Fruit fly (Drosophila melanogaster) S2 (cell line): ENCODE data around the gene CG31176.
"Not testable (repeated sequence)": the region's sequence is repeated elsewhere in the genome, so short reads cannot be mapped to it uniquely, and the experiment has no call there.

Source experiments
- CG8478 ChIP-seq: fragments of >200 bp; optimal IDR thresholded peaks from 2 replicates; lab custom pipeline; 2018
- CTCF ChIP-seq, 2 experiments: fragments of >200 bp; optimal IDR thresholded peaks; 2 replicates each; lab custom pipeline; 2018

Gene CG31176

DNA sequence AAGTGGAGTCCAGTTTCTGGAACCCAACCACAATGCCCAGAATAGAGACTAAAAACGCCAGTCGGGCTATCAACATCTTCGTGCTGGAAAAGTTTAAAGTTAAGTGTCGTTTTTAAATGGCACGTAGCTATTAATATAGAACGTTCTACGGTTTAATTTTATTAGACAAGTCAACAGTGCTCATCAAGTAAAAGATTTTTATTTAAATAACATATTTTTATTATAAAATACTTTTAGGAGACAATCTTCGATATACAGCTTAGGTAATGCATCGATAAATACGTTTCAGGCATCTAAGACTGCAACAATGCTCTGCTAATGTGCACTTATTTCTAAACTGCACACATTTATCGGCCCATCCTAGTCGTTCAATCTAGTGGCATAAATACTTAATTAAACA is 17.3 kb upstream of the CG31176 start, which contains the start of gene CG42869:
Gene CG42869, minus strand, starts transcription at position 101 of the 400 bp plus-strand sequence.
- TF ChIP-seq CTCF (optimal IDR thresholded peaks at IDR 0.05; lab: Kevin White, UChicago): no peak
- TF ChIP-seq CG8478 (lab: Kevin White, UChicago): no peak

- not testable (repeated sequence) for TF ChIP-seq CTCF (optimal IDR thresholded peaks at IDR 0.05; lab: Kevin White, UChicago); CG8478 (lab: Kevin White, UChicago)
Measured at dm6 chr3R:21736196-21736595, 16.7 kb upstream of the CG31176 start, which contains the start of gene Sfp93F. TSS of gene Sfp93F (minus strand) at chr3R:21736296.

- no peak for TF ChIP-seq CG8478 (lab: Kevin White, UChicago)
- no peak for TF ChIP-seq CTCF (optimal IDR thresholded peaks at IDR 0.05; lab: Kevin White, UChicago)
Measured at dm6 chr3R:21732901-21733300, 13.4 kb upstream of the CG31176 start.

dm6 chr3R:21731682-21732081 is 12.2 kb upstream of the CG31176 start:
- TF ChIP-seq CG8478 (lab: Kevin White, UChicago) (no peak), CTCF (optimal IDR thresholded peaks at IDR 0.05; lab: Kevin White, UChicago) (no peak)

- no peak for TF ChIP-seq CG8478 (lab: Kevin White, UChicago)
- no peak for TF ChIP-seq CTCF (optimal IDR thresholded peaks at IDR 0.05; lab: Kevin White, UChicago)
Measured at dm6 chr3R:21730955-21731354, 11.5 kb upstream of the CG31176 start.

DNA sequence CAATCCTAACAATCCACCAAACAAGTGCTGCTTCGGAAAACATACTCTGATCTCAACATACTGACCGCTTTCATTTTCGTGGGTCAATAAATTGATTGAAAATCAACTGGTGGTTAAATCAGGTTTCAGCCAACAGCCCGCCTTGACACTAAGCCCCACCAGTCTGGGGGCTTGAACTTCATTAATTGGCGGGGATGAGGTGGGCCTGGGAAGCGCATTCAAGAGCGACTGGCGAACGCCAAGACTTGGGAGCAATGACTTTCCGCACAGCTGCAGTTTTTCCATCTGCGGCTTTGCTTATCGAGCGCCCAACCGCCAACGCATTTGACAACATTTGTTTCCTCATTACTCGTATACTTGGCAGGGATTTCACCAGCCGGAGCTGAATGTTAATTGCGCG is 7.1 kb upstream of the CG31176 start:
- TF ChIP-seq CTCF (optimal IDR thresholded peaks at IDR 0.05; lab: Kevin White, UChicago): no peak
- TF ChIP-seq CG8478 (lab: Kevin White, UChicago): no peak

dm6 chr3R:21722457-21722856 is 3.0 kb upstream of the CG31176 start:
- no peak for TF ChIP-seq CTCF (optimal IDR thresholded peaks at IDR 0.05; lab: Kevin White, UChicago)

DNA sequence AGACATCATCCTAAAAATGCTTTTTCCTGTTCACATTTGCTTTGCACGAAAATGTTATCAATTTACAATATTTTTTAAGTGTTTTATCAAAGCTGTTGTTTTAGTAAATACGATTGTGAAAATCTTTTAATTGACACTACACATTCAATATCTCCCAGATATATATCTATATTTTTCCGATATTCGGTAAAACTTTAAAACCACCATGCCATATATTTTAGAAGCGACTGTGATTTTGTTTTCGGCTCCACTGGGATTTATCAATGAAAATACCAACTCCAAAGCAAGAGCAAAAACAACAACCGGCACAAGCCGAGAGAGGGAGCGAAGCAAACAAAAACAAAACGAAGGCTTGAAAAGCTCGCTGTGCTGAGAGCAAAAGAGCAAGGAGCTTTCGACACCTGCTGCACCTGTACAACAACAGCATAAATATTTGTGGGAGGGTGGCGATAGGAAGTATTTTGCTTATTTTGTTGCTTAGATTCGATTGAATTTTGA is 523 bp upstream of the CG31176 start:
- no peak for TF ChIP-seq CTCF (optimal IDR thresholded peaks at IDR 0.05; lab: Kevin White, UChicago)
- no peak for TF ChIP-seq CG8478 (lab: Kevin White, UChicago)

DNA sequence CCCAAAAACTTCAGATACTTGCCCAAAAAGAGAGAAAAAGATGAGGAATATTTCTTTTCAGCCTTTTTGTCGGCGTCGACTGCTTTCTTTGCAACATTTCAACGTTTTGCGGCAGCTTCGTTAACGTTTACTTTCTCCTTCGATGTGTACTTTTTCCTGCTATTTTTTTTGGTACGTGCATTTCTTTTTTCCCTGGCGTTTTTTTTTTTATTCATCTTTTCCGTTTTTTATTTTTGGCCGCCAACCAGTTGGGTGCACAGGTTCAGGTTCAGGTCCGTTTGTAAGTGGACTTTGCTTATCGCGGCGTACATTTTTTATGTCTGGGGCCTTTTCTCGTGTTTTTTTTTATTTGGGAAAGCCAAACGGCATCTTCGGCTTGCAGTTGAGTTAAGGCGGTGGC is 15.0 kb downstream of the CG31176 start:
- TF ChIP-seq CG8478 (lab: Kevin White, UChicago) (no peak), CTCF (optimal IDR thresholded peaks at IDR 0.05; lab: Kevin White, UChicago) (no peak)

dm6 chr3R:21703346-21703745 is 16.1 kb downstream of the CG31176 start:
- TF ChIP-seq CG8478 (lab: Kevin White, UChicago): no peak
- no peak for TF ChIP-seq CTCF (optimal IDR thresholded peaks at IDR 0.05; lab: Kevin White, UChicago)

DNA sequence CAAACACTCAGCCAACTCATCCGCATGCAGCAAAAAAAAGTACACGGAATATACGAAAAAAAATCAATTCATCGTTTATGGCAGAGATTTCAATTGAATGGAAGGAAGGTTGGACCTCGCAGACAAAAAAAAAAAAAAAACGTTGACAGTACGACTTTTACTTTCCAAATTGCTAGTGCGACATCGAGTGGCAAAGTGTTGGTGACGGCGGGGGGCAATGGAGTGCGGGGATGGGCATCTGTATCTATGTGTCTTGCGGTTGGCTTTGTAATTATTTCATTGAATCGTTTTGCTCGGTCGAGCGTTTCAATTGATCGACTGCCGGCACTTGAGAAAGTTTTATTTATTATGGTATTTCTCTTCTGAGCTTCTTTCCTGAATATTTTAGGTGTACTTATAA is 17.9 kb downstream of the CG31176 start:
- TF ChIP-seq CG8478 (lab: Kevin White, UChicago) (no peak), CTCF (optimal IDR thresholded peaks at IDR 0.05; lab: Kevin White, UChicago) (no peak)

dm6 chr3R:21700458-21700857 is 19.0 kb downstream of the CG31176 start:
- TF ChIP-seq CG8478 (lab: Kevin White, UChicago) (no peak), CTCF (optimal IDR thresholded peaks at IDR 0.05; lab: Kevin White, UChicago) (no peak)

DNA sequence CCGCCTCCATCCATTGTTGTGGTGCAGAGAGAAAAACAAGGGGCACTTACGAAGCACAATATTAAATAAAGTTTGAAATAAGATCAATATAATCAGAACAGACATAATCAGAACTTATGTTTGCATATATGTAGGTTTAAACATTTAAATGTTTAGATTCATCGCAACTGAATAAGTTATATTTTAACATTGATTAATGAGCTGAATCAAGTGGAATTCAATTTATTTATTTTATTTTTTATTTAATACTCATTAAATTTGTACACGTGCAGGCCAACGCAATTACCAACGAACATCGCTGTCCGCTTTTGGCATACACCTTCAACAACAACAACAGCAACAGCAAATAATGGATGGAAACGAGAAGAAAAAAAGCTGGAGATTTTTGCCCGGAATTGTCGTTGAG is 20.6 kb downstream of the CG31176 start:
- TF ChIP-seq CTCF (optimal IDR thresholded peaks at IDR 0.05; lab: Kevin White, UChicago) (no peak), CG8478 (lab: Kevin White, UChicago) (no peak)

dm6 chr3R:21693110-21693672 is 26.3 kb downstream of the CG31176 start:
- TF ChIP-seq CTCF (optimal IDR thresholded peaks at IDR 0.05; lab: Kevin White, UChicago) (no peak), CG8478 (lab: Kevin White, UChicago) (no peak)

DNA sequence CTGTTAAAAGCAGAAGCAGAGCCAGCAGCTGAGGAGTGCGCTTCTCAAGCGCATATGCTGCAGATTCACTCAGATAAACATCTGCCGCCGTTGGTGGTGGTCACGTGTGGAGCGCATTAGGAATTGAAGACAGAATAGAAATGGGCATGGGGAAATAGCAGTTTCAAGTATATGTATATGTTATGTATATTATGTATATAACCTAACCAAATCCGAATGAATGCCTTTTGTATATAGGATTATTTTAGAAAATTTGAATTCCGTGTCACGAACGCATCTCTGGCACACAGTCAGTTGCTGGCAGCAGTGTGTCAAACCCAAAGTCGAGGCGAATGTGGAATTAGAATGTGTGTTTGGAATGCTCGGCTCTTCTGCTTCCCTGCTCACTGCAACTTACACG is 28.3 kb downstream of the CG31176 start:
- TF ChIP-seq CG8478 (lab: Kevin White, UChicago) (no peak), CTCF (optimal IDR thresholded peaks at IDR 0.05; lab: Kevin White, UChicago) (no peak)

DNA sequence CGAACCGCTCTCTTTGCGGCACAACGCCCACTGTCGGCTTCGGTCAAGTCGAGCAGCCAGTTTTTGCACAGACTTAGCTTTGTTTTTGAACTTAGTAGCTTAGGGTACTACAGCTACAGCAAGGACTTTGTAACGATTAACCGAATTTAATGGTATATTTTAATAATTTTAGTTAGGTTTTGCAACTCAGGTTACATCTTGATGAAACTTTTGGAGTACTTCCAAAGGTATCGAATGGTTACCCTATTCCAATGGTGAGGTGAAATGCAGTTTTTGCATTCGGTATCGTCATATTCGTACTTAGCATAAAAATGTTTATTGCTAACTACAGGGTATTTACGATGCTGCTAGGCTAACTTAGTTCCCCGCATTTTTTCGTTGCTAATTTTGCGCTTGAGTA is 30.9 kb downstream of the CG31176 start:
- no peak for TF ChIP-seq CTCF (optimal IDR thresholded peaks at IDR 0.05; lab: Kevin White, UChicago)
- TF ChIP-seq CG8478 (lab: Kevin White, UChicago): no peak
